Worm (Caenorhabditis elegans) whole organism, L2 larva: Measurements from ENCODE around the gene srj-15.

Experiments
- C34F6.9 ChIP-seq: fragments of 150-350 bp; optimal IDR thresholded peaks from 2 replicates; lab custom pipeline; 2014; ENCODE audit warnings: missing biosample characterization, missing genetic modification characterization
- F13H6.1 ChIP-seq: sonication (generic microtip); optimal IDR thresholded peaks from 2 replicates; lab custom pipeline; 2016; ENCODE audit warnings: missing genetic modification characterization, missing compliant biosample characterization
- R02D3.7 ChIP-seq: fragments of 150-350 bp; optimal IDR thresholded peaks from 2 replicates; lab custom pipeline; 2014; ENCODE audit warnings: missing biosample characterization, missing genetic modification characterization
- Y55F3AM.14 ChIP-seq: fragments of 200-800 bp; sonication (Bioruptor generic); optimal IDR thresholded peaks from 2 replicates; lab custom pipeline; 2018; ENCODE audit warnings: mild to moderate bottlenecking, missing genetic modification characterization, missing compliant biosample characterization
- ZK546.5 ChIP-seq: sonication (generic microtip); optimal IDR thresholded peaks from 2 replicates; lab custom pipeline; 2017; ENCODE audit warnings: missing biosample characterization, missing genetic modification characterization
- alr-1 ChIP-seq: fragments of 150-350 bp; optimal IDR thresholded peaks from 2 replicates; lab custom pipeline; 2014; ENCODE audit warnings: missing biosample characterization, missing genetic modification characterization
- ama-1 ChIP-seq: fragments of 150-350 bp; optimal IDR thresholded peaks from 2 replicates; lab custom pipeline; 2018; ENCODE audit warnings: inconsistent platforms
- blmp-1 ChIP-seq: sonication (generic microtip); optimal IDR thresholded peaks from 2 replicates; lab custom pipeline; 2017; ENCODE audit warnings: missing genetic modification characterization, mild to moderate bottlenecking, missing compliant biosample characterization, antibody characterized with exemption, moderate library complexity; ENCODE audit not compliant: insufficient read depth
- ceh-82 ChIP-seq: fragments of 150-350 bp; optimal IDR thresholded peaks from 2 replicates; lab custom pipeline; 2014; ENCODE audit warnings: missing biosample characterization, missing genetic modification characterization
- crh-2 ChIP-seq: sonication (generic microtip); optimal IDR thresholded peaks from 2 replicates; lab custom pipeline; 2017; ENCODE audit warnings: missing biosample characterization, missing genetic modification characterization
- dmd-4 ChIP-seq: sonication (generic microtip); optimal IDR thresholded peaks from 2 replicates; lab custom pipeline; 2017; ENCODE audit warnings: missing biosample characterization, missing genetic modification characterization
- elt-3 ChIP-seq: sonication (generic microtip); optimal IDR thresholded peaks from 2 replicates; lab custom pipeline; 2017; ENCODE audit warnings: missing biosample characterization, missing genetic modification characterization
- fos-1 ChIP-seq: fragments of 150-350 bp; optimal IDR thresholded peaks from 2 replicates; lab custom pipeline; 2014; ENCODE audit warnings: missing biosample characterization, missing genetic modification characterization
- gmeb-1 ChIP-seq: fragments of 150-350 bp; optimal IDR thresholded peaks from 2 replicates; lab custom pipeline; 2014; ENCODE audit warnings: missing biosample characterization, missing genetic modification characterization
- lin-11 ChIP-seq: fragments of 150-350 bp; sonication (generic microtip); optimal IDR thresholded peaks from 2 replicates; lab custom pipeline; 2014; ENCODE audit warnings: missing biosample characterization, missing genetic modification characterization, inconsistent platforms, mixed read lengths
- lin-13 ChIP-seq: fragments of 150-350 bp; optimal IDR thresholded peaks from 2 replicates; lab custom pipeline; 2014; ENCODE audit warnings: missing biosample characterization, missing genetic modification reagents, missing genetic modification characterization
- lin-39 ChIP-seq: fragments of 150-350 bp; optimal IDR thresholded peaks from 2 replicates; lab custom pipeline; 2014; ENCODE audit warnings: missing biosample characterization, missing genetic modification reagents, missing genetic modification characterization
- lsy-2 ChIP-seq, 2 experiments: fragments of 150-350 bp in 1 of 2; sonication (generic microtip) in 1 of 2; optimal IDR thresholded peaks; 2 replicates each; lab custom pipeline; 2014 to 2017; ENCODE audit warnings: missing biosample characterization in 2 of 2, missing genetic modification characterization in 2 of 2
- mab-5 ChIP-seq: fragments of 150-350 bp; optimal IDR thresholded peaks from 2 replicates; lab custom pipeline; 2014; ENCODE audit warnings: missing biosample characterization, missing genetic modification characterization
- mbf-1 ChIP-seq: sonication (generic microtip); optimal IDR thresholded peaks from 2 replicates; lab custom pipeline; 2017; ENCODE audit warnings: missing biosample characterization, missing genetic modification characterization
- mdl-1 ChIP-seq, 2 experiments: fragments of 150-350 bp in 1 of 2; sonication (generic microtip) in 1 of 2; optimal IDR thresholded peaks; 2 replicates each; lab custom pipeline; 2017; ENCODE audit warnings: missing biosample characterization in 2 of 2, missing genetic modification characterization in 2 of 2
- nhr-10 ChIP-seq: sonication (generic microtip); optimal IDR thresholded peaks from 2 replicates; lab custom pipeline; 2017; ENCODE audit warnings: missing biosample characterization, missing genetic modification characterization
- nhr-11 ChIP-seq: fragments of 150-350 bp; optimal IDR thresholded peaks from 2 replicates; lab custom pipeline; 2014; ENCODE audit warnings: missing biosample characterization, missing genetic modification characterization
- nhr-12 ChIP-seq: fragments of 150-350 bp; optimal IDR thresholded peaks from 2 replicates; lab custom pipeline; 2014; ENCODE audit warnings: missing biosample characterization, missing genetic modification characterization
- nhr-129 ChIP-seq: fragments of 150-350 bp; optimal IDR thresholded peaks from 2 replicates; lab custom pipeline; 2014; ENCODE audit warnings: missing biosample characterization, missing genetic modification characterization
- nhr-23 ChIP-seq: fragments of 150-350 bp; optimal IDR thresholded peaks from 2 replicates; lab custom pipeline; 2014; ENCODE audit warnings: missing biosample characterization, missing genetic modification reagents, missing genetic modification characterization
- nhr-77 ChIP-seq: fragments of 150-350 bp; optimal IDR thresholded peaks from 2 replicates; lab custom pipeline; 2014; ENCODE audit warnings: missing biosample characterization, missing genetic modification characterization
- sma-3 ChIP-seq: sonication (generic microtip); optimal IDR thresholded peaks from 2 replicates; lab custom pipeline; 2016; ENCODE audit warnings: missing genetic modification reagents, missing genetic modification characterization, missing compliant biosample characterization
- sma-9 ChIP-seq, 2 experiments: fragments of 150-350 bp in 1 of 2; sonication (generic microtip) in 1 of 2; optimal IDR thresholded peaks; 2 replicates each; lab custom pipeline; 2014 to 2016; ENCODE audit warnings: missing genetic modification characterization in 2 of 2, mild to moderate bottlenecking in 1 of 2, missing biosample characterization in 1 of 2, missing compliant biosample characterization in 1 of 2, missing genetic modification reagents in 1 of 2, moderate library complexity in 1 of 2
- snpc-4 ChIP-seq: fragments of 150-350 bp; optimal IDR thresholded peaks from 2 replicates; lab custom pipeline; 2014; ENCODE audit warnings: missing biosample characterization, missing genetic modification characterization
- unc-39 ChIP-seq: fragments of 150-350 bp; optimal IDR thresholded peaks from 2 replicates; lab custom pipeline; 2014; ENCODE audit warnings: missing biosample characterization, missing genetic modification characterization
- unc-55 ChIP-seq: fragments of 150-350 bp; sonication (generic microtip); optimal IDR thresholded peaks from 3 replicates; lab custom pipeline; 2014; ENCODE audit warnings: missing biosample characterization, missing genetic modification reagents, missing genetic modification characterization
- unc-62 ChIP-seq: fragments of 150-350 bp; optimal IDR thresholded peaks from 2 replicates; lab custom pipeline; 2014; ENCODE audit warnings: missing biosample characterization, missing genetic modification reagents, missing genetic modification characterization
- zag-1 ChIP-seq: fragments of 150-350 bp; optimal IDR thresholded peaks from 2 replicates; lab custom pipeline; 2014; ENCODE audit warnings: missing biosample characterization, missing genetic modification characterization
- ztf-11 ChIP-seq: sonication (generic microtip); optimal IDR thresholded peaks from 2 replicates; lab custom pipeline; 2017; ENCODE audit warnings: missing biosample characterization, missing genetic modification characterization

srj-15 gene

DNA sequence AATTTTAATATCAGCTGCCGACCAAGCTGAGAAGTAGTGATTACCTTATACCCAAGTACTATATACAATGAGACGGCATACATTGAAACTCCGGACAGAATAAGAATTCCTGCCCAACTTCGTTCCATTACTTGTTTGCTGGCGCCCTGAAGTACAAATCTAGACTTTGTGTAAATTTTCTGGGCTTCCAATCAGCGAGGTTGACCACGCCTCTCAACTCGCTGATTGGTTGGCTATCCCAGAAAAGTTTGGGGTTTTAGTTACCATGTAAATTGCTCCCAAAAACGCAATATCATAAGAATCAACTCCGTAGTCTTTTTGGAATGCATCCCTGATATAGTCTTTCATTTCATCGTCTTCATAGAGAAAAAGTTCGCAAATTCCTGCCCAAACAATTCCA, 9.5 kb downstream of the srj-15 start:
- no peak for TF ChIP-seq ceh-82 (tag; lab: Kevin White, UChicago)
- TF ChIP-seq zag-1 (tag; lab: Kevin White, UChicago): no peak
- TF ChIP-seq blmp-1: no peak
- TF ChIP-seq crh-2 (tag; lab: Kevin White, UChicago): no peak
- TF ChIP-seq mdl-1 (tag; optimal IDR thresholded peaks at IDR 0.05; lab: Kevin White, UChicago): no peak
- no peak for TF ChIP-seq R02D3.7 (tag; lab: Kevin White, UChicago)
- TF ChIP-seq alr-1 (tag; lab: Kevin White, UChicago): no peak
- no peak for TF ChIP-seq nhr-12 (tag; lab: Kevin White, UChicago)

DNA sequence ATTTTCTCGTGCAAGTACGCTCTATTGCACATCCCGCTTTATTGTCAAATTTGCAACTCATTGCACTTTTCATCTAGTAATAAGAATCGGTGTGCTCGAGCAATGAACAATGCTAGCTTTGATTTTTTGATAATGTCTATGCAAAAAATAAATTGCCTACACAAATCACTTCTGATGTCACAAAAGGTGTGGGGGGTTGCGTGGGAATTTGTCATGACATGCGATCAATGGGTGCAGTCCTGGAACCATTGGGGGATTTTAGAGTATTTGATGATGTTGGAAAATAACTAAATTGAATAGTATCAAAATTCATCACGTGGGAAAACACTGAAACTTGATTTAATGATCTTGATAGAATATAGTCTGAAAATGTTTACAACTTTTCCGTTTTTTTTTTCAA, 18.8 kb downstream of the srj-15 start:
- TF ChIP-seq mbf-1 (tag; lab: Kevin White, UChicago) (no peak), Y55F3AM.14 (GFP tag; lab: Kevin White, UChicago) (no peak), unc-62 (no peak), C34F6.9 (tag; lab: Kevin White, UChicago) (no peak), lin-13 (no peak), lin-39 (no peak), alr-1 (tag; lab: Kevin White, UChicago) (no peak), zag-1 (tag; lab: Kevin White, UChicago) (no peak), ZK546.5 (no peak), blmp-1 (no peak), dmd-4 (tag; lab: Kevin White, UChicago) (no peak), sma-3 (GFP tag; lab: Kevin White, UChicago) (no peak), R02D3.7 (tag; lab: Kevin White, UChicago) (no peak), elt-3 (tag; lab: Kevin White, UChicago) (no peak), ceh-82 (tag; lab: Kevin White, UChicago) (no peak), gmeb-1 (tag; lab: Kevin White, UChicago) (no peak), nhr-23 (no peak)

DNA sequence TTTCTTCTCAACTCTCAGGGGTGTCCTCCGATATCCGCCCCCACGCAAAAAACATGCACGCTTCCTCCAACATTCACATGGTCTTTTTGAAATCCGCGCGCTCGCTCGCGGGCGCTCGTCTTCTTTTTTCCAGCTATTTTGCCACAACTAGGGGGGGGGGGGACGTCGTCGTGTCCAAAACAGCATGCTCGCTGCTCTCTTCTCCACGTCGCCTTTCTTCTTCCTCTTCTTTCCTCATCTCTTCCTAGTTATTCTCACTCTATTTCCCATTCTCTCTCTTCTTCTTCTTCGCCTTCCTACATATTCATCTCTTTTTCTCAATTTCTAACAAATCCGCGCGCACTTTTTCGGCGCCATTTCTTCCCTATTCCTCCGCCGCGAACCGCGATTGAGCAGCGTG, 21.2 kb downstream of the srj-15 start:
- TF ChIP-seq sma-9 (GFP tag; optimal IDR thresholded peaks at IDR 0.05; lab: Kevin White, UChicago) (peak; percentile 62), sma-9 (tag; optimal IDR thresholded peaks at IDR 0.05; lab: Kevin White, UChicago) (no peak), nhr-129 (tag; lab: Kevin White, UChicago) (peak; percentile 28), nhr-11 (tag; lab: Kevin White, UChicago) (no peak), crh-2 (tag; lab: Kevin White, UChicago) (peak; percentile 46), lin-11 (tag; lab: Kevin White, UChicago) (peak; percentile 52), ZK546.5 (no peak), snpc-4 (no peak), zag-1 (tag; lab: Kevin White, UChicago) (peak; percentile 38), unc-55 (GFP tag; lab: Kevin White, UChicago) (peak; percentile 59), F13H6.1 (tag; lab: Kevin White, UChicago) (peak; percentile 69), lin-13 (peak; percentile 27), mdl-1 (tag; optimal IDR thresholded peaks at IDR 0.05; lab: Kevin White, UChicago) (peak in 1 of 2 experiments; percentile 62), ama-1 (lab: Kevin White, UChicago) (no peak), lsy-2 (tag; optimal IDR thresholded peaks at IDR 0.05; lab: Kevin White, UChicago) (peak in 1 of 2 experiments; percentile 34), C34F6.9 (tag; lab: Kevin White, UChicago) (peak; percentile 55)

DNA sequence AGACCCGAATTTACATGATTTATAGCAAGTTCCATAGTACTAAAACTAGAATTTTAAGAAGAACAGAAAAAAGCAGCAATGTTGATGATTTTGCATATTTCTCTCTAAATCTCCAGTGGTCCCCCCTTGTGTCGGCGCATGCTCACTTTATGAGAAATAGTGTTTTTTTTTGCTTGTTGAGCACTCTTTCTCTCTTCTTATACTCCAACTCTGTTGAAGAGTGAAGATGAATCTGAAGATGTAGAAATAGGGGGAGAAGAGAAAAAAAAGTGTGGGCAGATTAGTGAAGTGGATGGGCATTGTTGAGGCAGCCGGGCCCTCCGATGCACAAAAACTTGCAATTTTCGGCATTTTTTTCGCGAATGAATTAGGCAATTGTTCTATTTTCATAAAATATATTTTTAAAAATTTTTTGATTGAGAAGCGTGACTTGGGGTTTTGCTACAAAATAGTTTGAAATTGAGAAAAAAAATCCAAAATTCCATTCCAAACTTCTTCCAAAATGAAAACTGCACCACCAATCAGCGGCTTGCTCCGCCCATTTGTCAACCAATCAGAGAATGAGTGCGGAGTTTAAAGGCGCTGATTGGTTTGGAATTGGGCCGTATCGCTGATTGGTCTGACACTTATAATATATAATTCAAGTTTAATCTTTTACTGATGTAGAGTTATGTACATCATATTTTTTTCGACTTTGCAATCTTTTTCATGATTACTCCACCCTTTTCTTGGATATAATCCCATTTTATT, 24.1 kb downstream of the srj-15 start:
- TF ChIP-seq mab-5 (tag; lab: Kevin White, UChicago) (no peak), nhr-10 (tag; lab: Kevin White, UChicago) (no peak), elt-3 (tag; lab: Kevin White, UChicago) (no peak), blmp-1 (no peak), lin-13 (no peak), ztf-11 (no peak), unc-39 (tag; lab: Kevin White, UChicago) (no peak), sma-9 (GFP tag; optimal IDR thresholded peaks at IDR 0.05; lab: Kevin White, UChicago) (no peak), sma-9 (tag; optimal IDR thresholded peaks at IDR 0.05; lab: Kevin White, UChicago) (no peak), C34F6.9 (tag; lab: Kevin White, UChicago) (peak; percentile 10), fos-1 (tag; lab: Kevin White, UChicago) (no peak), unc-55 (GFP tag; lab: Kevin White, UChicago) (peak; percentile 21), crh-2 (tag; lab: Kevin White, UChicago) (no peak), lin-11 (tag; lab: Kevin White, UChicago) (no peak), nhr-23 (no peak), nhr-77 (tag; lab: Kevin White, UChicago) (no peak), mbf-1 (tag; lab: Kevin White, UChicago) (no peak)
- TF ChIP-seq, all 48 proteins: peak for 2
